Worm (Caenorhabditis elegans) whole organism, L4/young adult: ENCODE measurements around the gene F21D9.4.

Source experiments
- W03F9.2 ChIP-seq: fragments of 150-350 bp; optimal IDR thresholded peaks from 2 replicates; lab custom pipeline; 2014; ENCODE audit warnings: missing biosample characterization, missing genetic modification characterization
- dao-5 ChIP-seq: sonication (generic microtip); optimal IDR thresholded peaks from 2 replicates; lab custom pipeline; 2016; ENCODE audit warnings: missing genotype, missing genetic modification characterization, moderate library complexity, missing compliant biosample characterization
- him-1 ChIP-seq: sonication (generic microtip); optimal IDR thresholded peaks from 2 replicates; lab custom pipeline; 2016; ENCODE audit warnings: missing genotype, missing genetic modification reagents, missing genetic modification characterization, missing compliant biosample characterization

DNA sequence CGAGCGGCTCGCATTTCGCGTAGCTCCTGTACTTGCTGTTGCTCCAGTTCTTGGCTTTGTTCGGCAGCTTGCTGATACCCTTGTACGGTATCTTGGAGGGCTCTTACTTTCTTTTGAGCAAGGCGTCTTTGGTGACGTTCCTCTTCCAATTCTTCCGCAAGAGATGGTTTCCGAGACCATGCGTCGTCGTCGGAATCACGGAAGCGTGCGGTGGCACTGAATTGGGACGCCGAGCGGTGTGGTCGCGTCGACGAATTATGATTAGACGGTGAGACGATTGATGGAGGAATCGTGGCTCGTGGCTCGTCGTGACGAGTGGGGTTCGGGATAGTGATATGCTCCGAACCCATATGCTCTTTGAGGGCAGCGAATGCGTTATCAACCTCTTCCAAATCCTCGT lies 22.7 kb downstream of the F21D9.4 start:
- TF ChIP-seq him-1 (tag; lab: Kevin White, UChicago) (no peak), dao-5 (no peak), W03F9.2 (tag; lab: Kevin White, UChicago) (no peak)
